Worm (Caenorhabditis elegans) whole organism, young adult: ENCODE measurements around the gene fust-1.

Source experiments
- B0019.2 ChIP-seq: fragments of 200-800 bp; sonication (Bioruptor generic); conservative IDR thresholded peaks from 2 replicates; pipeline ENCODE4 v1.3.6; 2022; ENCODE audit warnings: missing genetic modification reagents, missing genetic modification characterization, missing compliant biosample characterization
- F10E7.11 ChIP-seq: sonication (generic microtip); optimal IDR thresholded peaks from 2 replicates; lab custom pipeline; 2017; ENCODE audit warnings: mild to moderate bottlenecking, missing genetic modification characterization, moderate library complexity, missing compliant biosample characterization
- F55B11.4 ChIP-seq: sonication (generic microtip); optimal IDR thresholded peaks from 2 replicates; lab custom pipeline; 2016; ENCODE audit warnings: missing compliant biosample characterization, missing genetic modification characterization, borderline replicate concordance; ENCODE audit not compliant: insufficient read depth
- Y53G8AR.9 ChIP-seq: fragments of 200-800 bp; sonication (Bioruptor generic); conservative IDR thresholded peaks from 2 replicates; pipeline ENCODE4 v1.3.6; 2022; ENCODE audit warnings: missing genetic modification reagents, missing genetic modification characterization, missing compliant biosample characterization
- ama-1 ChIP-seq, 3 experiments: fragments of 150-350 bp in 1 of 3; sonication (generic microtip) in 2 of 3; optimal IDR thresholded peaks; 2 replicates each; lab custom pipeline; 2014 to 2018; ENCODE audit warnings: missing biosample characterization in 2 of 3, missing genetic modification characterization in 2 of 3, missing genetic modification reagents in 2 of 3
- ccch-3 ChIP-seq: fragments of 200-800 bp; sonication (Bioruptor generic); optimal IDR thresholded peaks from 2 replicates; lab custom pipeline; 2018; ENCODE audit warnings: mild to moderate bottlenecking, missing genetic modification characterization, missing compliant biosample characterization
- ceh-100 ChIP-seq: fragments of 200-800 bp; sonication (Bioruptor generic); IDR thresholded peaks from 2 replicates; pipeline ENCODE4 v1.3.6; 2022; ENCODE audit warnings: missing genetic modification reagents, missing genetic modification characterization, missing compliant biosample characterization
- dpl-1 ChIP-seq: fragments of 150-350 bp; optimal IDR thresholded peaks from 2 replicates; lab custom pipeline; 2014; ENCODE audit warnings: missing biosample characterization, missing genetic modification reagents, missing genetic modification characterization
- nhr-90 ChIP-seq: sonication (generic microtip); optimal IDR thresholded peaks from 2 replicates; lab custom pipeline; 2016; ENCODE audit warnings: missing genotype, mild to moderate bottlenecking, missing genetic modification characterization, missing compliant biosample characterization
- sptf-2 ChIP-seq: fragments of 200-800 bp; sonication (Bioruptor generic); optimal IDR thresholded peaks from 2 replicates; lab custom pipeline; 2018; ENCODE audit warnings: mild to moderate bottlenecking, missing genetic modification characterization, missing compliant biosample characterization
- ztf-18 ChIP-seq: sonication (generic microtip); optimal IDR thresholded peaks from 2 replicates; lab custom pipeline; 2016; ENCODE audit warnings: missing genotype, mild to moderate bottlenecking, missing genetic modification characterization, missing compliant biosample characterization

DNA sequence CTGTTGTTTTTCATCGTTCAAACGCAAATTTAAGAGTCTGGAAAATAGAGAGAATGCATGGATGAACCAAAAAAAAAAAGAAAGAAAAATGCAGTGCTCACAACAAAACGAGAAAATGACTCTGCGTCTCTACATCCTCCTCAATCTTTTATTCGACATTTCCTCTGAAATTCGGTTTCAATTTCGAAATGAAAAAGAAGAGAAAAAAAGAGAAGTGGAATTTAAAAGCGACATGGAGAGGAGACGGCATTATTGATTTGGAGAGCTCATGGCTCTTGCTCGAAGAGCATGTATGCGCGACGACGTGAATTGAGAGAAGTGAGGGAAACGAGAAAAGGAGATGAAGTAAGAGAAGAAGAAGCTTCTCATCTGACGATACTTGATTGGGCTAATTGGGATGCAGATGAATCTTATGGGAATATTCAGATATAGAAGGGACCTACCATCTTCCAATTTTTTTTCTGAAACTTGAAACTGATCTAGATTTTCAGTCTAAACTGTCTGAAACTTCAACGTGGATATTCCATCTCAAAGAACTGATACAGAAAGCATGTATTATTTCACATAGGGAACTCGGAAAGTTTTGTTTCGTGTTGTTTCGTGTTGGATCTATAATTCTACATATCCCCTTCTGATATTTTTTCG, 41.2 kb upstream of the fust-1 start:
- TF ChIP-seq ceh-100 (no peak), ama-1 (optimal IDR thresholded peaks at IDR 0.05; lab: Kevin White, UChicago) (no peak), ama-1 (GFP tag; optimal IDR thresholded peaks at IDR 0.05; lab: Kevin White, UChicago) (no peak), F55B11.4 (tag; lab: Kevin White, UChicago) (no peak), sptf-2 (GFP tag; lab: Kevin White, UChicago) (no peak), ztf-18 (tag; lab: Kevin White, UChicago) (no peak), F10E7.11 (tag; lab: Kevin White, UChicago) (peak; percentile 21), B0019.2 (GFP tag; lab: Robert Waterston, UW) (no peak), nhr-90 (tag; lab: Kevin White, UChicago) (no peak), Y53G8AR.9 (no peak), dpl-1 (GFP tag; lab: Kevin White, UChicago) (no peak), ccch-3 (no peak)
